Worm (Caenorhabditis elegans) whole organism, L2 larva: ENCODE results near the gene clh-5.

Source experiments
- aly-2 ChIP-seq: fragments of 150-350 bp; optimal IDR thresholded peaks from 2 replicates; lab custom pipeline; 2014; ENCODE audit warnings: missing biosample characterization, missing genetic modification characterization
- lin-13 ChIP-seq: fragments of 150-350 bp; optimal IDR thresholded peaks from 2 replicates; lab custom pipeline; 2014; ENCODE audit warnings: missing biosample characterization, missing genetic modification reagents, missing genetic modification characterization
- lsy-2 ChIP-seq, 2 experiments: fragments of 150-350 bp in 1 of 2; sonication (generic microtip) in 1 of 2; optimal IDR thresholded peaks; 2 replicates each; lab custom pipeline; 2014 to 2017; ENCODE audit warnings: missing biosample characterization in 2 of 2, missing genetic modification characterization in 2 of 2
- nhr-11 ChIP-seq: fragments of 150-350 bp; optimal IDR thresholded peaks from 2 replicates; lab custom pipeline; 2014; ENCODE audit warnings: missing biosample characterization, missing genetic modification characterization
- nhr-12 ChIP-seq: fragments of 150-350 bp; optimal IDR thresholded peaks from 2 replicates; lab custom pipeline; 2014; ENCODE audit warnings: missing biosample characterization, missing genetic modification characterization
- nhr-23 ChIP-seq: fragments of 150-350 bp; optimal IDR thresholded peaks from 2 replicates; lab custom pipeline; 2014; ENCODE audit warnings: missing biosample characterization, missing genetic modification reagents, missing genetic modification characterization
- nhr-77 ChIP-seq: fragments of 150-350 bp; optimal IDR thresholded peaks from 2 replicates; lab custom pipeline; 2014; ENCODE audit warnings: missing biosample characterization, missing genetic modification characterization

DNA sequence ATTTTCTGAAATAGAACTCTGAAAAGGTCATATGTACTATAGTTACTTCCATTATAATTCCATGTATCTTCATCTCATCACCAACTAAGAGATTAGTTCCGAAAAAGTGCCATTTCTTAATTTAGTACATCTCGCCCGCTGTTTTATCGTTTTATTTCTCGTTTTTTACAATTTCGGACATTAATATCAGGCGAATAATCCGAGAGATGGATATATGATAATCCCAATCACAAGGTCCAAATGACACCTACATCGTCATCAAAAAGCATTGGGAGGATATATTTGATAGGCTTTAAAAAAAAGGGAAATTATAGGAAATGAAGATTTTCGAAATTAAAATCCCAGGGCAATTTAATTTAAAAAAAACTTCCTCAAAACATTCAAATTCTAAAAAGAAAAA, 21.9 kb upstream of the clh-5 start:
- TF ChIP-seq nhr-11: no peak
- no peak for TF ChIP-seq nhr-77 (tag; lab: Kevin White, UChicago)
- no peak for TF ChIP-seq aly-2 (tag; lab: Kevin White, UChicago)
- no peak for TF ChIP-seq nhr-12 (tag; lab: Kevin White, UChicago)
- no peak for TF ChIP-seq nhr-23 (tag; lab: Kevin White, UChicago)
- TF ChIP-seq lsy-2 (tag; optimal IDR thresholded peaks at IDR 0.05; lab: Kevin White, UChicago): no peak
- no peak for TF ChIP-seq lin-13
